Worm (Caenorhabditis elegans) whole organism, L2 larva: Measurements from ENCODE around the gene F38B7.3.

Source experiments
- ZK546.5 ChIP-seq: sonication (generic microtip); optimal IDR thresholded peaks from 2 replicates; lab custom pipeline; 2017; ENCODE audit warnings: missing biosample characterization, missing genetic modification characterization
- ceh-16 ChIP-seq: fragments of 150-350 bp; optimal IDR thresholded peaks from 2 replicates; lab custom pipeline; 2014; ENCODE audit warnings: missing biosample characterization, missing genetic modification characterization
- lin-11 ChIP-seq: fragments of 150-350 bp; sonication (generic microtip); optimal IDR thresholded peaks from 2 replicates; lab custom pipeline; 2014; ENCODE audit warnings: missing biosample characterization, missing genetic modification characterization, inconsistent platforms, mixed read lengths
- sma-9 ChIP-seq, 2 experiments: fragments of 150-350 bp in 1 of 2; sonication (generic microtip) in 1 of 2; optimal IDR thresholded peaks; 2 replicates each; lab custom pipeline; 2014 to 2016; ENCODE audit warnings: missing genetic modification characterization in 2 of 2, mild to moderate bottlenecking in 1 of 2, missing biosample characterization in 1 of 2, missing compliant biosample characterization in 1 of 2, missing genetic modification reagents in 1 of 2, moderate library complexity in 1 of 2
- zag-1 ChIP-seq: fragments of 150-350 bp; optimal IDR thresholded peaks from 2 replicates; lab custom pipeline; 2014; ENCODE audit warnings: missing biosample characterization, missing genetic modification characterization

DNA sequence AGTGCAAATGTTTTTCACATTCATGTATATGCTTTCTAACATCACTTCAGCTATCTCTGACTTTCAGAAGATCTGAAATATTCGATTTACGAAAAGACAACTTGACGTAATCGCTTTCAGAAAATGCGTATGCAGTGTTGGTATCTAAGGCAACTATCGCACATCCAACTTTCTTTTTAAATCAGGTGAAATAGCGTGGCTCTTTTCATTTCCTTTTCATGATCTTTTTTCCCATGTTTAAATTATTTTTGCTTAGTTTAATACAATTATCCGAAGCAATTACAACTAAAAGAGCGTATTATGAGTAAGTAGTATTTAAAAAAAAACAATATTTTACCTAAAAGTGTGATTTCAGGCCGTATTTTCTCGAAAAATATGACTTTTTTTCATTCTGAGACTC is 2.1 kb upstream of the F38B7.3 start, which contains the start of gene F38B7.11:
- TF ChIP-seq ceh-16 (no peak), ZK546.5 (no peak), zag-1 (no peak), lin-11 (no peak), sma-9 (GFP tag; optimal IDR thresholded peaks at IDR 0.05; lab: Kevin White, UChicago) (no peak), sma-9 (tag; optimal IDR thresholded peaks at IDR 0.05; lab: Kevin White, UChicago) (no peak)
